Fruit fly (Drosophila melanogaster) whole organism, embryonic: Measurements from ENCODE around the gene Ir87a.
A peak's percentile ranks its signal among the peaks of the same experiment; 100 is the strongest.

Experiments
- Antp ChIP-seq: fragments of 200-800 bp; sonication (Bioruptor generic); optimal IDR thresholded peaks from 3 replicates; lab custom pipeline; 2016; ENCODE audit warnings: missing biosample characterization, missing genetic modification characterization
- Bgb ChIP-seq: fragments of 200-800 bp; sonication (Bioruptor generic); IDR thresholded peaks from 2 replicates; pipeline ENCODE4 v1.3.6; 2022; ENCODE audit warnings: missing biosample characterization, missing genetic modification characterization; ENCODE audit not compliant: partially characterized antibody
- CG11093 ChIP-seq: fragments of 200-800 bp; sonication (Bioruptor generic); IDR thresholded peaks from 3 replicates; pipeline ENCODE4 v1.3.6; 2022; ENCODE audit warnings: missing biosample characterization, missing genetic modification characterization
- CG13424 ChIP-seq: fragments of 200-800 bp; sonication (Bioruptor generic); optimal IDR thresholded peaks from 2 replicates; lab custom pipeline; 2019; ENCODE audit warnings: missing biosample characterization, mild to moderate bottlenecking, missing genetic modification characterization, moderate library complexity
- CG14667 ChIP-seq: fragments of 200-800 bp; sonication (Bioruptor generic); IDR thresholded peaks from 2 replicates; pipeline ENCODE4 v1.3.6; 2022; ENCODE audit warnings: missing biosample characterization, missing genetic modification characterization
- CG16813 ChIP-seq: fragments of 200-800 bp; sonication (Bioruptor generic); IDR thresholded peaks from 3 replicates; pipeline ENCODE4 v1.3.6; 2022; ENCODE audit warnings: missing biosample characterization, missing genetic modification characterization; ENCODE audit not compliant: partially characterized antibody
- CG17802 ChIP-seq: fragments of 200-800 bp; sonication (Bioruptor generic); optimal IDR thresholded peaks from 2 replicates; lab custom pipeline; 2018; ENCODE audit warnings: missing biosample characterization, mild to moderate bottlenecking, missing genetic modification characterization, moderate library complexity
- CG17912 ChIP-seq: fragments of 200-800 bp; sonication (Bioruptor generic); optimal IDR thresholded peaks from 2 replicates; lab custom pipeline; 2018; ENCODE audit warnings: missing biosample characterization, mild to moderate bottlenecking, missing genetic modification characterization
- CG31365 ChIP-seq: fragments of 200-800 bp; sonication (Bioruptor generic); optimal IDR thresholded peaks from 2 replicates; lab custom pipeline; 2018; ENCODE audit warnings: missing biosample characterization, mild to moderate bottlenecking, missing genetic modification characterization
- CG32767 ChIP-seq: fragments of 200-800 bp; sonication (Bioruptor generic); IDR thresholded peaks from 2 replicates; pipeline ENCODE4 v1.3.6; 2022; ENCODE audit warnings: missing biosample characterization, missing genetic modification characterization
- CG32772 ChIP-seq: fragments of 200-800 bp; sonication (Bioruptor generic); IDR thresholded peaks from 2 replicates; pipeline ENCODE4 v1.3.6; 2022; ENCODE audit warnings: missing biosample characterization, missing genetic modification characterization
- CG33557 ChIP-seq: fragments of 200-800 bp; sonication (Bioruptor generic); optimal IDR thresholded peaks from 2 replicates; lab custom pipeline; 2019; ENCODE audit warnings: missing biosample characterization, mild to moderate bottlenecking, missing genetic modification characterization, moderate library complexity
- CG4328 ChIP-seq: fragments of 200-800 bp; sonication (Bioruptor generic); optimal IDR thresholded peaks from 3 replicates; lab custom pipeline; 2017; ENCODE audit warnings: missing biosample characterization, missing genetic modification reagents, missing genetic modification characterization
- CG4730 ChIP-seq: fragments of 200-800 bp; sonication (Bioruptor generic); IDR thresholded peaks from 2 replicates; pipeline ENCODE4 v1.3.6; 2022; ENCODE audit warnings: missing biosample characterization, missing genetic modification characterization
- CG6854 ChIP-seq: fragments of 200-800 bp; sonication (Bioruptor generic); optimal IDR thresholded peaks from 3 replicates; lab custom pipeline; 2017; ENCODE audit warnings: missing biosample characterization, mild to moderate bottlenecking, missing genetic modification characterization
- CG8944 ChIP-seq: fragments of 200-800 bp; sonication (Bioruptor generic); optimal IDR thresholded peaks from 3 replicates; lab custom pipeline; 2016; ENCODE audit warnings: missing biosample characterization, missing genetic modification characterization
- CoRest ChIP-seq: fragments of 200-800 bp; sonication (Bioruptor generic); optimal IDR thresholded peaks from 3 replicates; lab custom pipeline; 2018; ENCODE audit warnings: missing biosample characterization, mild to moderate bottlenecking, missing genetic modification characterization, moderate library complexity
- D19A ChIP-seq: fragments of 200-800 bp; optimal IDR thresholded peaks from 3 replicates; lab custom pipeline; 2019; ENCODE audit warnings: missing biosample characterization, mild to moderate bottlenecking, missing genetic modification characterization, moderate library complexity
- Dbx ChIP-seq: fragments of 200-800 bp; sonication (Bioruptor generic); IDR thresholded peaks from 3 replicates; pipeline ENCODE4 v1.3.6; 2022; ENCODE audit warnings: missing biosample characterization, missing genetic modification characterization
- Dek ChIP-seq: fragments of 200-800 bp; sonication (Bioruptor generic); optimal IDR thresholded peaks from 3 replicates; lab custom pipeline; 2019; ENCODE audit warnings: missing biosample characterization, mild to moderate bottlenecking, missing genetic modification characterization, moderate library complexity
- H15 ChIP-seq: fragments of 200-800 bp; sonication (Bioruptor generic); IDR thresholded peaks from 3 replicates; pipeline ENCODE4 v1.3.6; 2022; ENCODE audit warnings: missing biosample characterization, missing genetic modification characterization
- HLH3B ChIP-seq: fragments of 200-800 bp; sonication (Bioruptor generic); IDR thresholded peaks from 2 replicates; pipeline ENCODE4 v1.3.6; 2022; ENCODE audit warnings: missing biosample characterization, missing genetic modification characterization
- HLHmδ ChIP-seq: fragments of 200-800 bp; sonication (Bioruptor generic); optimal IDR thresholded peaks from 2 replicates; lab custom pipeline; 2018; ENCODE audit warnings: missing biosample characterization, mild to moderate bottlenecking, missing genetic modification characterization, moderate library complexity
- HmgZ ChIP-seq: fragments of 200-800 bp; sonication (Bioruptor generic); optimal IDR thresholded peaks from 2 replicates; lab custom pipeline; 2018; ENCODE audit warnings: missing biosample characterization, mild to moderate bottlenecking, missing genetic modification characterization
- Meics ChIP-seq: fragments of 200-800 bp; sonication (Bioruptor generic); optimal IDR thresholded peaks from 2 replicates; lab custom pipeline; 2017; ENCODE audit warnings: missing biosample characterization, mild to moderate bottlenecking, missing genetic modification characterization
- NK7.1 ChIP-seq: fragments of 200-800 bp; sonication (Bioruptor generic); optimal IDR thresholded peaks from 3 replicates; lab custom pipeline; 2016; ENCODE audit warnings: missing biosample characterization, missing genetic modification characterization
- Trl ChIP-seq, 3 experiments: fragments of >200 bp in 2 of 3; fragments of 200-800 bp in 1 of 3; sonication (Bioruptor generic) in 1 of 3; optimal IDR thresholded peaks; 2 replicates in 1 of 3; 3 replicates in 2 of 3; lab custom pipeline; 2016 to 2017; ENCODE audit warnings: missing biosample characterization in 1 of 3, missing genetic modification characterization in 1 of 3
- aop ChIP-seq: fragments of 200-800 bp; sonication (Bioruptor generic); IDR thresholded peaks from 2 replicates; pipeline ENCODE4 v1.3.6; 2022; ENCODE audit warnings: missing biosample characterization, missing genetic modification characterization
- ash1 ChIP-seq: fragments of 200-800 bp; sonication (Bioruptor generic); optimal IDR thresholded peaks from 2 replicates; lab custom pipeline; 2018; ENCODE audit warnings: missing biosample characterization, mild to moderate bottlenecking, missing genetic modification characterization
- az2 ChIP-seq: fragments of 200-800 bp; sonication (Bioruptor generic); optimal IDR thresholded peaks from 3 replicates; lab custom pipeline; 2016; ENCODE audit warnings: missing biosample characterization, missing genetic modification characterization
- ewg ChIP-seq: fragments of 200-800 bp; sonication (Bioruptor generic); optimal IDR thresholded peaks from 3 replicates; lab custom pipeline; 2017; ENCODE audit warnings: mild to moderate bottlenecking, missing biosample characterization, missing genetic modification reagents, missing genetic modification characterization
- fd102C ChIP-seq: fragments of 200-800 bp; sonication (Bioruptor generic); optimal IDR thresholded peaks from 2 replicates; lab custom pipeline; 2018; ENCODE audit warnings: missing biosample characterization, mild to moderate bottlenecking, missing genetic modification characterization, moderate library complexity
- gcm ChIP-seq: fragments of 200-800 bp; sonication (Bioruptor generic); optimal IDR thresholded peaks from 2 replicates; lab custom pipeline; 2019; ENCODE audit warnings: missing biosample characterization, mild to moderate bottlenecking, missing genetic modification characterization, moderate library complexity
- ham ChIP-seq: fragments of 200-800 bp; sonication (Bioruptor generic); IDR thresholded peaks from 2 replicates; pipeline ENCODE4 v1.3.6; 2022; ENCODE audit warnings: missing biosample characterization, missing genetic modification characterization
- jigr1 ChIP-seq: fragments of 200-800 bp; sonication (Bioruptor generic); IDR thresholded peaks from 3 replicates; pipeline ENCODE4 v1.3.6; 2022; ENCODE audit warnings: missing biosample characterization, missing genetic modification characterization
- ken ChIP-seq: fragments of 200-800 bp; sonication (Bioruptor generic); IDR thresholded peaks from 3 replicates; pipeline ENCODE4 v1.3.6; 2022; ENCODE audit warnings: missing biosample characterization, missing genetic modification characterization
- luna ChIP-seq: fragments of 200-800 bp; sonication (Bioruptor generic); optimal IDR thresholded peaks from 2 replicates; lab custom pipeline; 2016; ENCODE audit warnings: missing biosample characterization, missing genetic modification characterization
- nom ChIP-seq: fragments of 200-800 bp; sonication (Bioruptor generic); optimal IDR thresholded peaks from 2 replicates; lab custom pipeline; 2017; ENCODE audit warnings: missing biosample characterization, missing genetic modification characterization, mild to moderate bottlenecking, moderate library complexity, missing genetic modification reagents
- peb ChIP-seq: fragments of 200-800 bp; sonication (Bioruptor generic); IDR thresholded peaks from 2 replicates; pipeline ENCODE4 v1.3.6; 2022; ENCODE audit warnings: missing biosample characterization, missing genetic modification characterization
- psq ChIP-seq: fragments of 200-800 bp; sonication (Bioruptor generic); optimal IDR thresholded peaks from 2 replicates; lab custom pipeline; 2017; ENCODE audit warnings: missing biosample characterization, missing genetic modification characterization
- schlank ChIP-seq: fragments of 200-800 bp; sonication (Bioruptor generic); optimal IDR thresholded peaks from 2 replicates; lab custom pipeline; 2018; ENCODE audit warnings: missing biosample characterization, mild to moderate bottlenecking, missing genetic modification characterization
- scrt ChIP-seq: fragments of 200-800 bp; sonication (Bioruptor generic); optimal IDR thresholded peaks from 2 replicates; lab custom pipeline; 2018; ENCODE audit warnings: missing biosample characterization, mild to moderate bottlenecking, missing genetic modification characterization, moderate library complexity
- seq ChIP-seq: fragments of 200-800 bp; sonication (Bioruptor generic); IDR thresholded peaks from 2 replicates; pipeline ENCODE4 v1.3.6; 2022; ENCODE audit warnings: missing biosample characterization, missing genetic modification characterization
- sob ChIP-seq: fragments of 200-800 bp; sonication (Bioruptor generic); IDR thresholded peaks from 2 replicates; pipeline ENCODE4 v1.3.6; 2022; ENCODE audit warnings: missing biosample characterization, missing genetic modification characterization
- tap ChIP-seq: fragments of 200-800 bp; optimal IDR thresholded peaks from 3 replicates; lab custom pipeline; 2019; ENCODE audit warnings: missing biosample characterization, mild to moderate bottlenecking, missing genetic modification characterization, moderate library complexity
- tin ChIP-seq: fragments of 200-800 bp; sonication (Bioruptor generic); optimal IDR thresholded peaks from 3 replicates; lab custom pipeline; 2016; ENCODE audit warnings: missing biosample characterization, missing genetic modification characterization
- tio ChIP-seq: fragments of 200-800 bp; sonication (Bioruptor generic); optimal IDR thresholded peaks from 2 replicates; lab custom pipeline; 2017; ENCODE audit warnings: missing biosample characterization, missing genetic modification characterization, inconsistent platforms
- zen2 ChIP-seq: fragments of 200-800 bp; sonication (Bioruptor generic); IDR thresholded peaks from 3 replicates; pipeline ENCODE4 v1.3.6; 2022; ENCODE audit warnings: missing biosample characterization, missing genetic modification characterization; ENCODE audit not compliant: partially characterized antibody

Ir87a gene

dm6 chr3R:13400902-13401721 is 19.0 kb upstream of the Ir87a start (continued):
- TF ChIP-seq ham (GFP tag; lab: Robert Waterston, UW) = 0 out of 2 replicates have a peak, but pooled peaks have one; percentile 32
- peak; percentile 68; the same call in 2 of the 3 replicates for TF ChIP-seq jigr1 (GFP tag; lab: Robert Waterston, UW)
- no peak for TF ChIP-seq CG16813
- peak; percentile 88 for TF ChIP-seq Meics (GFP tag; lab: Kevin White, UChicago)
- TF ChIP-seq CG17802 (tag; lab: Kevin White, UChicago) = peak; percentile 69
- TF ChIP-seq schlank (tag; lab: Kevin White, UChicago) = peak; percentile 67
- TF ChIP-seq CG32772 = peak; percentile 83
- TF ChIP-seq tio (GFP tag; lab: Kevin White, UChicago) = peak; percentile 92
- peak; percentile 74 for TF ChIP-seq psq (GFP tag; lab: Kevin White, UChicago)
- peak; percentile 90 for TF ChIP-seq gcm (GFP tag; lab: Kevin White, UChicago)
- TF ChIP-seq CG32767 (GFP tag; lab: Robert Waterston, UW) = peak; percentile 86
- TF ChIP-seq Bgb (GFP tag; lab: Robert Waterston, UW) = no peak; the same call in 1 of the 2 replicates
- peak; percentile 90 for TF ChIP-seq az2 (GFP tag; lab: Kevin White, UChicago)
- TF ChIP-seq seq (GFP tag; lab: Robert Waterston, UW) = peak; percentile 92
- peak; percentile 73 for TF ChIP-seq luna (GFP tag; lab: Kevin White, UChicago)
- peak; percentile 73 for TF ChIP-seq CG4328 (GFP tag; lab: Kevin White, UChicago)
- peak; percentile 91 for TF ChIP-seq nom (GFP tag; lab: Kevin White, UChicago)
- peak; percentile 79 for TF ChIP-seq H15 (GFP tag; lab: Robert Waterston, UW)
- no peak for TF ChIP-seq aop (GFP tag; lab: Robert Waterston, UW)
- peak; percentile 9 for TF ChIP-seq CG17912 (GFP tag; lab: Kevin White, UChicago)
- TF ChIP-seq ewg (GFP tag; lab: Kevin White, UChicago) = peak; percentile 84
- TF ChIP-seq ash1 (GFP tag; lab: Kevin White, UChicago) = no peak
- peak; percentile 63 for TF ChIP-seq CG6854
- peak; percentile 84 for TF ChIP-seq D19A (tag; lab: Kevin White, UChicago)
- peak; percentile 88 for TF ChIP-seq Antp
- TF ChIP-seq CG33557 (GFP tag; lab: Kevin White, UChicago) = peak; percentile 92
- TF ChIP-seq HmgZ (tag; lab: Kevin White, UChicago) = peak; percentile 90
- peak; percentile 42 for TF ChIP-seq scrt
- peak; percentile 58 for TF ChIP-seq NK7.1
- TF ChIP-seq CG8944 = peak; percentile 86
- peak; percentile 96 for TF ChIP-seq CoRest (tag; lab: Kevin White, UChicago)
- peak; percentile 42; the same call in 1 of the 3 replicates for TF ChIP-seq Dbx (GFP tag; lab: Robert Waterston, UW)
- peak; percentile 78 for TF ChIP-seq CG4730 (GFP tag; lab: Robert Waterston, UW)
- TF ChIP-seq peb (GFP tag; lab: Robert Waterston, UW) = peak; percentile 68; the same call in 1 of the 2 replicates
- TF ChIP-seq ken = no peak; the same call in 2 of the 3 replicates
- no peak for TF ChIP-seq HLHmδ (GFP tag; lab: Kevin White, UChicago)
- TF ChIP-seq sob (GFP tag; lab: Robert Waterston, UW) = peak; percentile 80
- peak; percentile 82 for TF ChIP-seq tap (tag; lab: Kevin White, UChicago)
- peak; percentile 69; the same call in 2 of the 3 replicates for TF ChIP-seq CG11093
- no peak for TF ChIP-seq zen2 (GFP tag; lab: Robert Waterston, UW)
- TF ChIP-seq CG13424 (tag; lab: Kevin White, UChicago) = peak; percentile 92
- peak; percentile 67 for TF ChIP-seq CG31365
- peak; percentile 80 for TF ChIP-seq tin (GFP tag; lab: Kevin White, UChicago)
- peak; percentile 88 for TF ChIP-seq Dek (tag; lab: Kevin White, UChicago)
- no peak for TF ChIP-seq fd102C
- peak; percentile 79 for TF ChIP-seq CG14667
- TF ChIP-seq Trl (optimal IDR thresholded peaks at IDR 0.05; lab: Kevin White, UChicago) = peak; percentile 25 to 26
- TF ChIP-seq Trl (GFP tag; optimal IDR thresholded peaks at IDR 0.05; lab: Kevin White, UChicago) = peak; percentile 88
- TF ChIP-seq HLH3B (GFP tag; lab: Robert Waterston, UW) = peak; percentile 85
